Worm (Caenorhabditis elegans): ENCODE data around the gene cdo-1.
A peak's percentile ranks its signal among the peaks of the same experiment; 100 is the strongest.

The cdo-1 gene

ce11 chrX:852739-853268 is 10.6 kb downstream of the cdo-1 start:
- TF ChIP-seq tab-1 (GFP tag; IDR thresholded peaks at IDR 0.05) (0 out of 2 replicates have a peak, but pooled peaks have one; percentile 43), ref-1 (GFP tag; conservative IDR thresholded peaks at IDR 0.05) (no peak)

- TF ChIP-seq ztf-29 (GFP tag; IDR thresholded peaks at IDR 0.05) (no peak), tab-1 (GFP tag; IDR thresholded peaks at IDR 0.05) (no peak), klf-2 (GFP tag; conservative IDR thresholded peaks at IDR 0.05) (no peak), ref-1 (GFP tag; conservative IDR thresholded peaks at IDR 0.05) (no peak)
Observed at ce11 chrX:851421-851820, 12.0 kb downstream of the cdo-1 start, which contains the start of gene igcm-1. TSS of gene igcm-1 (minus strand) at chrX:851521.

- TF ChIP-seq klf-2 (GFP tag; conservative IDR thresholded peaks at IDR 0.05): no peak
- TF ChIP-seq ztf-29 (GFP tag; IDR thresholded peaks at IDR 0.05): no peak
- TF ChIP-seq ztf-23 (GFP tag; IDR thresholded peaks at IDR 0.05): no peak
- no peak for TF ChIP-seq flt-1 (GFP tag; IDR thresholded peaks at IDR 0.05)
- TF ChIP-seq ref-1 (GFP tag; conservative IDR thresholded peaks at IDR 0.05): no peak
- TF ChIP-seq med-1 (GFP tag; optimal IDR thresholded peaks at IDR 0.05; ENCODE audit: insufficient read depth): no peak
- TF ChIP-seq tab-1 (GFP tag; IDR thresholded peaks at IDR 0.05): no peak
- no peak for TF ChIP-seq T22C8.4 (GFP tag; IDR thresholded peaks at IDR 0.05)
- no peak for TF ChIP-seq cog-1 (tag; optimal IDR thresholded peaks at IDR 0.05)
Observed at ce11 chrX:845443-845842, 17.9 kb downstream of the cdo-1 start.

ce11 chrX:844649-845048 is 18.7 kb downstream of the cdo-1 start:
- TF ChIP-seq cog-1 (tag; optimal IDR thresholded peaks at IDR 0.05) (no peak), klf-2 (GFP tag; conservative IDR thresholded peaks at IDR 0.05) (no peak), ztf-29 (GFP tag; IDR thresholded peaks at IDR 0.05) (no peak), flt-1 (GFP tag; IDR thresholded peaks at IDR 0.05) (no peak), med-1 (GFP tag; optimal IDR thresholded peaks at IDR 0.05; ENCODE audit: insufficient read depth) (no peak), tab-1 (GFP tag; IDR thresholded peaks at IDR 0.05) (no peak), T22C8.4 (GFP tag; IDR thresholded peaks at IDR 0.05) (no peak), ztf-23 (GFP tag; IDR thresholded peaks at IDR 0.05) (no peak; the same call in 1 of the 2 replicates), ref-1 (GFP tag; conservative IDR thresholded peaks at IDR 0.05) (no peak)

ce11 chrX:841393-841792 is 22.0 kb downstream of the cdo-1 start, which contains the start of gene F39H12.3:
TSS of gene F39H12.3 (minus strand) at chrX:841493.
- TF ChIP-seq med-1 (GFP tag; optimal IDR thresholded peaks at IDR 0.05; ENCODE audit: insufficient read depth) (no peak), klf-2 (GFP tag; conservative IDR thresholded peaks at IDR 0.05) (no peak), cog-1 (tag; optimal IDR thresholded peaks at IDR 0.05) (no peak), flt-1 (GFP tag; IDR thresholded peaks at IDR 0.05) (no peak), ztf-23 (GFP tag; IDR thresholded peaks at IDR 0.05) (no peak)

ce11 chrX:834478-834877 is 28.9 kb downstream of the cdo-1 start, which contains the start of gene F39H12.1:
TSS of gene F39H12.1 (plus strand) at chrX:834778.
- TF ChIP-seq med-1 (GFP tag; optimal IDR thresholded peaks at IDR 0.05; ENCODE audit: insufficient read depth) (no peak), ref-1 (GFP tag; conservative IDR thresholded peaks at IDR 0.05) (no peak), klf-2 (GFP tag; conservative IDR thresholded peaks at IDR 0.05) (no peak), flt-1 (GFP tag; IDR thresholded peaks at IDR 0.05) (no peak)

ce11 chrX:830185-830584 is 33.2 kb downstream of the cdo-1 start:
- TF ChIP-seq ztf-29 (GFP tag; IDR thresholded peaks at IDR 0.05) (no peak), T22C8.4 (GFP tag; IDR thresholded peaks at IDR 0.05) (no peak), ztf-23 (GFP tag; IDR thresholded peaks at IDR 0.05) (no peak), cog-1 (tag; optimal IDR thresholded peaks at IDR 0.05) (no peak), flt-1 (GFP tag; IDR thresholded peaks at IDR 0.05) (no peak)

ce11 chrX:828603-829002 is 34.8 kb downstream of the cdo-1 start, which contains the start of gene wdr-54:
TSS of gene wdr-54 (plus strand) at chrX:828903.
- TF ChIP-seq med-1 (GFP tag; optimal IDR thresholded peaks at IDR 0.05; ENCODE audit: insufficient read depth) (no peak), cog-1 (tag; optimal IDR thresholded peaks at IDR 0.05) (no peak), tab-1 (GFP tag; IDR thresholded peaks at IDR 0.05) (no peak), ref-1 (GFP tag; conservative IDR thresholded peaks at IDR 0.05) (no peak), flt-1 (GFP tag; IDR thresholded peaks at IDR 0.05) (no peak), klf-2 (GFP tag; conservative IDR thresholded peaks at IDR 0.05) (no peak)

- TF ChIP-seq cog-1 (tag; optimal IDR thresholded peaks at IDR 0.05) (peak; percentile 52), med-1 (GFP tag; optimal IDR thresholded peaks at IDR 0.05; ENCODE audit: insufficient read depth) (no peak)
Observed at ce11 chrX:827502-827901, 35.9 kb downstream of the cdo-1 start.

ce11 chrX:825924-826323 is 37.5 kb downstream of the cdo-1 start:
- TF ChIP-seq cog-1 (tag; optimal IDR thresholded peaks at IDR 0.05) (no peak), med-1 (GFP tag; optimal IDR thresholded peaks at IDR 0.05; ENCODE audit: insufficient read depth) (no peak), tab-1 (GFP tag; IDR thresholded peaks at IDR 0.05) (no peak), ztf-29 (GFP tag; IDR thresholded peaks at IDR 0.05) (no peak), ref-1 (GFP tag; conservative IDR thresholded peaks at IDR 0.05) (no peak), klf-2 (GFP tag; conservative IDR thresholded peaks at IDR 0.05) (no peak), T22C8.4 (GFP tag; IDR thresholded peaks at IDR 0.05) (peak; percentile 67)

ce11 chrX:825375-825774 is 38.0 kb downstream of the cdo-1 start, which contains the start of gene daf-3:
TSS of gene daf-3 (minus strand) at chrX:825475.
- TF ChIP-seq T22C8.4 (GFP tag; IDR thresholded peaks at IDR 0.05) (no peak), cog-1 (tag; optimal IDR thresholded peaks at IDR 0.05) (no peak), med-1 (GFP tag; optimal IDR thresholded peaks at IDR 0.05; ENCODE audit: insufficient read depth) (no peak), tab-1 (GFP tag; IDR thresholded peaks at IDR 0.05) (no peak), ztf-23 (GFP tag; IDR thresholded peaks at IDR 0.05) (no peak), flt-1 (GFP tag; IDR thresholded peaks at IDR 0.05) (no peak)

Data from whole organism, midembryonic.